Worm (Caenorhabditis elegans) whole organism, L1 larva: Measurements from ENCODE around the gene F54D5.24.

Source experiments
- ama-1 ChIP-seq: fragments of 150-350 bp; optimal IDR thresholded peaks from 2 replicates; lab custom pipeline; 2014
- blmp-1 ChIP-seq: fragments of 150-350 bp; optimal IDR thresholded peaks from 2 replicates; lab custom pipeline; 2014; ENCODE audit warnings: missing biosample characterization, missing genetic modification characterization
- isw-1 ChIP-seq: fragments of 200-800 bp; sonication (Bioruptor generic); IDR thresholded peaks from 2 replicates; pipeline ENCODE4 v1.3.6; 2022; ENCODE audit warnings: missing genetic modification characterization, missing compliant biosample characterization
- jun-1 ChIP-seq: fragments of 150-350 bp; optimal IDR thresholded peaks from 2 replicates; lab custom pipeline; 2014; ENCODE audit warnings: missing biosample characterization, missing genetic modification reagents, missing genetic modification characterization
- lin-39 ChIP-seq: fragments of 150-350 bp; optimal IDR thresholded peaks from 2 replicates; lab custom pipeline; 2014; ENCODE audit warnings: missing biosample characterization, missing genetic modification reagents, missing genetic modification characterization
- lsy-2 ChIP-seq, 2 experiments: fragments of 150-350 bp; optimal IDR thresholded peaks; 2 replicates each; lab custom pipeline; 2014; ENCODE audit warnings: missing biosample characterization in 2 of 2, missing genetic modification characterization in 2 of 2
- nhr-237 ChIP-seq: fragments of 150-350 bp; optimal IDR thresholded peaks from 2 replicates; lab custom pipeline; 2014; ENCODE audit warnings: missing biosample characterization, missing genetic modification characterization
- nhr-76 ChIP-seq: sonication (generic microtip); optimal IDR thresholded peaks from 2 replicates; lab custom pipeline; 2017; ENCODE audit warnings: missing biosample characterization, missing genetic modification characterization
- nhr-77 ChIP-seq: fragments of 150-350 bp; optimal IDR thresholded peaks from 2 replicates; lab custom pipeline; 2014; ENCODE audit warnings: missing biosample characterization, missing genetic modification characterization
- rnt-1 ChIP-seq: sonication (generic microtip); optimal IDR thresholded peaks from 2 replicates; lab custom pipeline; 2016; ENCODE audit warnings: mild to moderate bottlenecking, missing genetic modification characterization, moderate library complexity, missing compliant biosample characterization
- unc-86 ChIP-seq: sonication (generic microtip); optimal IDR thresholded peaks from 2 replicates; lab custom pipeline; 2016; ENCODE audit warnings: missing genetic modification characterization, missing compliant biosample characterization
- ztf-11 ChIP-seq, 2 experiments: sonication (generic microtip); optimal IDR thresholded peaks; 2 replicates each; lab custom pipeline; 2016 to 2017; ENCODE audit warnings: missing genetic modification characterization in 2 of 2, missing biosample characterization in 1 of 2, missing compliant biosample characterization in 1 of 2

DNA sequence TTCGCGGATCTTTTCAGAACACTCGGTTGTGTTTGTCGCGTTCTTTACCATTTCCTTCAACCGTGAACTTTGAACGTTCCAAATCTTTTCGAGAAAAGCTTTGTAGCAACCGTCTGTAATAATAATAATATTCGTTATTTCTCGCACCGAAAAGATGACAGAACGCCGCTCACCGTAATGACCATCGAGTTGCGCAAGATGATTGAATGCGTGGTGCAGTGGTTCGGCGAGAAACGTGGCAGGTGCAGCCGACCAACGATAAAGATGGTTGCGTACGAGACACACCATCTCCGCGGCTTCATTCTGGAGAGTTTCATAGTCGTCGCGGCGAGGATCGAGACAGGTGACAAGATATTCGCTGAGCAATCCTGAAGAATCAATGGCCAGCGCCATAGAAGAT lies 12.8 kb upstream of the F54D5.24 start:
- TF ChIP-seq lin-39 (tag; lab: Kevin White, UChicago): no peak
- no peak for TF ChIP-seq lsy-2 (tag; optimal IDR thresholded peaks at IDR 0.05; lab: Kevin White, UChicago)
- no peak for TF ChIP-seq isw-1 (GFP tag; lab: Robert Waterston, UW)
- TF ChIP-seq nhr-237: no peak
- TF ChIP-seq blmp-1: no peak
- no peak for TF ChIP-seq ama-1 (lab: Kevin White, UChicago)
- no peak for TF ChIP-seq rnt-1
- no peak for TF ChIP-seq ztf-11 (tag; optimal IDR thresholded peaks at IDR 0.05; lab: Kevin White, UChicago)
- no peak for TF ChIP-seq nhr-76 (tag; lab: Kevin White, UChicago)
- no peak for TF ChIP-seq nhr-77
- TF ChIP-seq jun-1: no peak
- TF ChIP-seq unc-86 (tag; lab: Kevin White, UChicago): no peak
